Worm (Caenorhabditis elegans) whole organism, L3 larva: ENCODE results near the gene cyp-33C6.

Experiments used
- R02D3.7 ChIP-seq: fragments of 150-350 bp; optimal IDR thresholded peaks from 2 replicates; lab custom pipeline; 2014; ENCODE audit warnings: missing biosample characterization, missing genetic modification characterization
- ZK546.5 ChIP-seq: sonication (generic microtip); optimal IDR thresholded peaks from 2 replicates; lab custom pipeline; 2017; ENCODE audit warnings: missing biosample characterization, missing genetic modification characterization
- aly-2 ChIP-seq: fragments of 150-350 bp; optimal IDR thresholded peaks from 2 replicates; lab custom pipeline; 2014; ENCODE audit warnings: missing biosample characterization, missing genetic modification characterization
- ceh-16 ChIP-seq: sonication (generic microtip); optimal IDR thresholded peaks from 2 replicates; lab custom pipeline; 2017; ENCODE audit warnings: missing biosample characterization, missing genetic modification characterization
- ceh-28 ChIP-seq: fragments of 150-350 bp; optimal IDR thresholded peaks from 2 replicates; lab custom pipeline; 2014; ENCODE audit warnings: missing biosample characterization, missing genetic modification reagents, missing genetic modification characterization
- egl-27 ChIP-seq: sonication (generic microtip); optimal IDR thresholded peaks from 4 replicates; lab custom pipeline; 2017; ENCODE audit warnings: missing biosample characterization, missing genetic modification reagents, missing genetic modification characterization
- egl-5 ChIP-seq: fragments of 150-350 bp; optimal IDR thresholded peaks from 2 replicates; lab custom pipeline; 2017; ENCODE audit warnings: missing biosample characterization, missing genetic modification reagents, missing genetic modification characterization, inconsistent platforms
- elt-1 ChIP-seq: fragments of 150-350 bp; optimal IDR thresholded peaks from 2 replicates; lab custom pipeline; 2014; ENCODE audit warnings: missing biosample characterization, missing genetic modification characterization
- elt-2 ChIP-seq: sonication (generic microtip); optimal IDR thresholded peaks from 2 replicates; lab custom pipeline; 2016; ENCODE audit warnings: missing genetic modification reagents, mild to moderate bottlenecking, missing genetic modification characterization, missing compliant biosample characterization
- fkh-10 ChIP-seq: sonication (generic microtip); optimal IDR thresholded peaks from 2 replicates; lab custom pipeline; 2017; ENCODE audit warnings: missing biosample characterization, missing genetic modification reagents, missing genetic modification characterization
- fkh-2 ChIP-seq: fragments of 150-350 bp; optimal IDR thresholded peaks from 2 replicates; lab custom pipeline; 2014; ENCODE audit warnings: missing biosample characterization, missing genetic modification reagents, missing genetic modification characterization
- fos-1 ChIP-seq: fragments of 150-350 bp; optimal IDR thresholded peaks from 2 replicates; lab custom pipeline; 2014; ENCODE audit warnings: missing biosample characterization, missing genetic modification characterization
- lsy-12 ChIP-seq: sonication (generic microtip); optimal IDR thresholded peaks from 2 replicates; lab custom pipeline; 2016; ENCODE audit warnings: mild to moderate bottlenecking, missing genetic modification characterization, missing compliant biosample characterization
- mdl-1 ChIP-seq: fragments of 150-350 bp; optimal IDR thresholded peaks from 2 replicates; lab custom pipeline; 2014; ENCODE audit warnings: missing biosample characterization, missing genetic modification characterization
- mml-1 ChIP-seq: fragments of 150-350 bp; sonication (generic microtip); optimal IDR thresholded peaks from 3 replicates; lab custom pipeline; 2014; ENCODE audit warnings: missing biosample characterization, missing genetic modification characterization
- nhr-12 ChIP-seq: fragments of 150-350 bp; optimal IDR thresholded peaks from 2 replicates; lab custom pipeline; 2014; ENCODE audit warnings: missing biosample characterization, missing genetic modification characterization
- nhr-25 ChIP-seq: sonication (generic microtip); optimal IDR thresholded peaks from 2 replicates; lab custom pipeline; 2017; ENCODE audit warnings: missing biosample characterization, missing genetic modification characterization
- nhr-28 ChIP-seq: fragments of 150-350 bp; optimal IDR thresholded peaks from 2 replicates; lab custom pipeline; 2014; ENCODE audit warnings: missing biosample characterization, missing genetic modification characterization
- nhr-43 ChIP-seq: sonication (generic microtip); optimal IDR thresholded peaks from 2 replicates; lab custom pipeline; 2016; ENCODE audit warnings: mild to moderate bottlenecking, missing genetic modification characterization, missing compliant biosample characterization; ENCODE audit not compliant: poor library complexity, severe bottlenecking
- nhr-77 ChIP-seq: fragments of 150-350 bp; optimal IDR thresholded peaks from 2 replicates; lab custom pipeline; 2014; ENCODE audit warnings: missing biosample characterization, missing genetic modification characterization
- pha-4 ChIP-seq: fragments of 150-350 bp; optimal IDR thresholded peaks from 2 replicates; lab custom pipeline; 2014; ENCODE audit warnings: missing biosample characterization, missing genetic modification reagents, missing genetic modification characterization
- pqm-1 ChIP-seq: fragments of 150-350 bp; optimal IDR thresholded peaks from 2 replicates; lab custom pipeline; 2017; ENCODE audit warnings: missing biosample characterization, missing genetic modification characterization, inconsistent platforms
- tbx-2 ChIP-seq: sonication (generic microtip); optimal IDR thresholded peaks from 2 replicates; lab custom pipeline; 2016; ENCODE audit warnings: mild to moderate bottlenecking, missing genetic modification characterization, missing compliant biosample characterization
- unc-39 ChIP-seq: sonication (generic microtip); optimal IDR thresholded peaks from 4 replicates; lab custom pipeline; 2017; ENCODE audit warnings: missing biosample characterization, missing genetic modification characterization
- ztf-11 ChIP-seq: fragments of 150-350 bp; optimal IDR thresholded peaks from 2 replicates; lab custom pipeline; 2014; ENCODE audit warnings: missing biosample characterization, missing genetic modification characterization

Gene cyp-33C6

ce11 chrV:2201240-2201639 lies 48.0 kb downstream of the cyp-33C6 start, which contains the start of gene cyp-32B1:
TSS of gene cyp-32B1 (minus strand) at chrV:2201415.
- TF ChIP-seq ceh-28 (tag; lab: Kevin White, UChicago): no peak
- no peak for TF ChIP-seq nhr-25 (tag; lab: Kevin White, UChicago)
- TF ChIP-seq unc-39 (tag; lab: Kevin White, UChicago): no peak
- no peak for TF ChIP-seq fos-1 (tag; lab: Kevin White, UChicago)
- no peak for TF ChIP-seq aly-2 (tag; lab: Kevin White, UChicago)
- no peak for TF ChIP-seq egl-5
- TF ChIP-seq pqm-1 (tag; lab: Kevin White, UChicago): peak; percentile 70
- no peak for TF ChIP-seq nhr-28 (tag; lab: Kevin White, UChicago)
- TF ChIP-seq elt-2: peak; percentile 65
- TF ChIP-seq pha-4 (tag; lab: Kevin White, UChicago): peak; percentile 61
- no peak for TF ChIP-seq fkh-10
- no peak for TF ChIP-seq tbx-2 (tag; lab: Kevin White, UChicago)
- no peak for TF ChIP-seq R02D3.7 (tag; lab: Kevin White, UChicago)

ce11 chrV:2200402-2200801 lies 48.8 kb downstream of the cyp-33C6 start:
- no peak for TF ChIP-seq fkh-2 (tag; lab: Kevin White, UChicago)
- TF ChIP-seq nhr-43: no peak
- TF ChIP-seq R02D3.7 (tag; lab: Kevin White, UChicago): no peak

- TF ChIP-seq ZK546.5 (no peak), nhr-12 (no peak), R02D3.7 (tag; lab: Kevin White, UChicago) (no peak), ceh-16 (no peak), egl-27 (tag; lab: Kevin White, UChicago) (no peak), nhr-25 (tag; lab: Kevin White, UChicago) (no peak), elt-1 (tag; lab: Kevin White, UChicago) (no peak), ztf-11 (no peak), nhr-28 (tag; lab: Kevin White, UChicago) (no peak), tbx-2 (tag; lab: Kevin White, UChicago) (no peak), lsy-12 (no peak), mml-1 (tag; lab: Kevin White, UChicago) (no peak), mdl-1 (no peak), nhr-77 (tag; lab: Kevin White, UChicago) (no peak)
Observed at ce11 chrV:2199594-2199993, 49.6 kb downstream of the cyp-33C6 start.
